Fruit fly (Drosophila melanogaster): ENCODE data around the gene CG15362.

CG15362 gene

dm6 chr2L:2008114-2008513 lies 27.1 kb downstream of the CG15362 start, which contains the start of gene Nplp4:
TSS of gene Nplp4 (plus strand) at chr2L:2008414.
- TF ChIP-seq fd59A (GFP tag; optimal IDR thresholded peaks at IDR 0.05): no peak
- TF ChIP-seq Blimp-1 (GFP tag; optimal IDR thresholded peaks at IDR 0.05): no peak
- no peak for TF ChIP-seq CG16779 (tag; optimal IDR thresholded peaks at IDR 0.05)
- no peak for TF ChIP-seq CG6808 (GFP tag; optimal IDR thresholded peaks at IDR 0.05)
- no peak for TF ChIP-seq acj6 (GFP tag; optimal IDR thresholded peaks at IDR 0.05)
- no peak for TF ChIP-seq dac (GFP tag; optimal IDR thresholded peaks at IDR 0.05)
- no peak for TF ChIP-seq eg (GFP tag; IDR thresholded peaks at IDR 0.05)
- no peak for TF ChIP-seq CG3032 (tag; optimal IDR thresholded peaks at IDR 0.05)
- no peak for TF ChIP-seq Eip75B (GFP tag; optimal IDR thresholded peaks at IDR 0.05)
- no peak for TF ChIP-seq fkh (GFP tag; optimal IDR thresholded peaks at IDR 0.05)
- no peak for TF ChIP-seq dsx (GFP tag; optimal IDR thresholded peaks at IDR 0.05; ENCODE audit: poor library complexity, severe bottlenecking)
- no peak for TF ChIP-seq Sox15 (GFP tag; optimal IDR thresholded peaks at IDR 0.05)
- no peak for TF ChIP-seq pdm3 (GFP tag; optimal IDR thresholded peaks at IDR 0.05)
- TF ChIP-seq CG6163 (GFP tag; IDR thresholded peaks at IDR 0.05): no peak
- no peak for TF ChIP-seq CG7368 (GFP tag; optimal IDR thresholded peaks at IDR 0.05)
- TF ChIP-seq svp (GFP tag): no peak
- TF ChIP-seq Sox14 (GFP tag; optimal IDR thresholded peaks at IDR 0.05): no peak
- no peak for TF ChIP-seq CG8319 (GFP tag; optimal IDR thresholded peaks at IDR 0.05)

dm6 chr2L:2008980-2009954 lies 28.3 kb downstream of the CG15362 start, which contains the start of gene CG4238:
TSS of gene CG4238 (plus strand) at chr2L:2009859.
- no peak for TF ChIP-seq CG8632 (GFP tag; optimal IDR thresholded peaks at IDR 0.05)
- TF ChIP-seq CG15336 (GFP tag; IDR thresholded peaks at IDR 0.05): peak; percentile 9; the same call in 1 of the 2 replicates
- TF ChIP-seq Eip75B (GFP tag; optimal IDR thresholded peaks at IDR 0.05): no peak
- peak; percentile 64 for TF ChIP-seq svp (GFP tag)
- no peak for TF ChIP-seq Met (GFP tag; optimal IDR thresholded peaks at IDR 0.05)
- TF ChIP-seq fd85E (GFP tag; optimal IDR thresholded peaks at IDR 0.05): no peak
- TF ChIP-seq achi (GFP tag; optimal IDR thresholded peaks at IDR 0.05): peak; percentile 97
- no peak for TF ChIP-seq CG6276 (GFP tag; optimal IDR thresholded peaks at IDR 0.05)
- TF ChIP-seq CG11294 (GFP tag; IDR thresholded peaks at IDR 0.05): no peak
- TF ChIP-seq CG6808 (GFP tag; optimal IDR thresholded peaks at IDR 0.05): peak; percentile 6
- TF ChIP-seq Sox14 (GFP tag; optimal IDR thresholded peaks at IDR 0.05): peak; percentile 5
- peak; percentile 58 for TF ChIP-seq dsx (GFP tag; optimal IDR thresholded peaks at IDR 0.05; ENCODE audit: poor library complexity, severe bottlenecking)
- TF ChIP-seq CG1621 (tag; optimal IDR thresholded peaks at IDR 0.05): peak; percentile 100
- no peak for TF ChIP-seq Hr38 (GFP tag; optimal IDR thresholded peaks at IDR 0.05)
- TF ChIP-seq Hr39 (GFP tag; optimal IDR thresholded peaks at IDR 0.05): no peak
- no peak for TF ChIP-seq fkh (GFP tag; optimal IDR thresholded peaks at IDR 0.05)
- no peak for TF ChIP-seq Blimp-1 (GFP tag; optimal IDR thresholded peaks at IDR 0.05)
- TF ChIP-seq CG10631 (GFP tag; optimal IDR thresholded peaks at IDR 0.05): no peak
- no peak for TF ChIP-seq Ets21C (GFP tag; optimal IDR thresholded peaks at IDR 0.05)
- no peak for TF ChIP-seq CG4318 (GFP tag; optimal IDR thresholded peaks at IDR 0.05)
- peak; percentile 6 for TF ChIP-seq Eip93F (GFP tag; optimal IDR thresholded peaks at IDR 0.05)
- no peak for TF ChIP-seq CG6792 (GFP tag; optimal IDR thresholded peaks at IDR 0.05)
- TF ChIP-seq Eip78C (GFP tag): no peak

- TF ChIP-seq vri (GFP tag; optimal IDR thresholded peaks at IDR 0.05) (peak; percentile 1), fkh (GFP tag; optimal IDR thresholded peaks at IDR 0.05) (peak; percentile 37), svp (GFP tag) (peak; percentile 78), dsx (GFP tag; optimal IDR thresholded peaks at IDR 0.05; ENCODE audit: poor library complexity, severe bottlenecking) (peak; percentile 54), Eip78C (GFP tag) (peak; percentile 72), CG9139 (GFP tag; optimal IDR thresholded peaks at IDR 0.05) (no peak), Sox14 (GFP tag; optimal IDR thresholded peaks at IDR 0.05) (no peak), salr (GFP tag; optimal IDR thresholded peaks at IDR 0.05) (no peak), lz (GFP tag; optimal IDR thresholded peaks at IDR 0.05) (no peak), CG8319 (GFP tag; optimal IDR thresholded peaks at IDR 0.05) (no peak), CG8119 (GFP tag; IDR thresholded peaks at IDR 0.05) (no peak), CG11294 (GFP tag; IDR thresholded peaks at IDR 0.05) (no peak), Lpt (GFP tag; optimal IDR thresholded peaks at IDR 0.05) (no peak), Hr38 (GFP tag; optimal IDR thresholded peaks at IDR 0.05) (no peak), Sox15 (GFP tag; optimal IDR thresholded peaks at IDR 0.05) (no peak), Eip93F (GFP tag; optimal IDR thresholded peaks at IDR 0.05) (peak; percentile 29), CG31627 (GFP tag; optimal IDR thresholded peaks at IDR 0.05) (no peak), CG6276 (GFP tag; optimal IDR thresholded peaks at IDR 0.05) (no peak), CG3919 (GFP tag; optimal IDR thresholded peaks at IDR 0.05) (no peak), CG7368 (GFP tag; optimal IDR thresholded peaks at IDR 0.05) (no peak), fd59A (GFP tag; optimal IDR thresholded peaks at IDR 0.05) (no peak), CG11762 (GFP tag; optimal IDR thresholded peaks at IDR 0.05; ENCODE audit: insufficient read depth) (no peak)
These were observed 29.5 kb downstream of the CG15362 start for dm6 chr2L:2010335-2011061.
